Worm (Caenorhabditis elegans) whole organism, young adult: ENCODE results near the gene clec-252.

Experiments used
- madf-6 ChIP-seq: fragments of 200-800 bp; sonication (Bioruptor generic); IDR thresholded peaks from 2 replicates; pipeline ENCODE4 v1.3.6; 2022; ENCODE audit warnings: missing genetic modification reagents, missing genetic modification characterization, missing compliant biosample characterization
- snpc-1.3 ChIP-seq: sonication (generic microtip); optimal IDR thresholded peaks from 2 replicates; lab custom pipeline; 2017; ENCODE audit warnings: missing genetic modification characterization, mild to moderate bottlenecking, missing compliant biosample characterization, antibody characterized with exemption, moderate library complexity, missing genotype, missing genetic modification reagents; ENCODE audit not compliant: insufficient read depth

- TF ChIP-seq madf-6 (GFP tag; lab: Robert Waterston, UW): no peak
- TF ChIP-seq snpc-1.3: no peak
Observed at ce11 chrV:18729324-18729924, 19.2 kb downstream of the clec-252 start, which contains the start of gene asp-19.
